Fruit fly (Drosophila melanogaster): ENCODE data around the gene RFeSP.

RFeSP gene

DNA sequence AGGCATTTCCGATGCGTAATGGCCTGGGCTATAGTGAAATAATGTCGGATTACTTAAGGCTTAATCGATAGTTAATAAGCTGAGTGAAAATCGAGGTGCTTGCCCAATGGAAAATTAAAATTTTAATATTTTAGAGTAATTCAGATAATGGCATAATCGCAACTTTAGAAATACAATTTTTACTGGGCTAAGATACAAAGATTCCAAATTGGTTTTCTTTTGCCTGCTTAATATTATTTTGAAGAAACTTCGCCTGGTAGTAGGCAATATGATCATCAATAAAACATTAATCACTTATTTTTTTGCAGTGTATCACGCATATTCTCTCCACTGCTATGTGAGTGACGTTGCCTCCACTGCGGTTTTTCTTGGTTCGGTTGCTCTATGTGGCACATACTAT is 5.2 kb upstream of the RFeSP start (continued):
- TF ChIP-seq br (optimal IDR thresholded peaks at IDR 0.05) (no peak), ken (GFP tag; IDR thresholded peaks at IDR 0.05) (no peak), Awh (GFP tag; IDR thresholded peaks at IDR 0.05) (no peak), zfh1 (GFP tag; IDR thresholded peaks at IDR 0.05) (no peak), CG4360 (GFP tag; IDR thresholded peaks at IDR 0.05) (no peak), CG12659 (GFP tag; optimal IDR thresholded peaks at IDR 0.05) (peak; percentile 40), CG32772 (GFP tag; IDR thresholded peaks at IDR 0.05) (no peak), insv (GFP tag; optimal IDR thresholded peaks at IDR 0.05) (no peak), CG5180 (GFP tag; optimal IDR thresholded peaks at IDR 0.05) (peak; percentile 19), grau (tag; optimal IDR thresholded peaks at IDR 0.05) (peak; percentile 53), CG3163 (GFP tag; optimal IDR thresholded peaks at IDR 0.05) (no peak), fd96Cb (tag; optimal IDR thresholded peaks at IDR 0.05) (peak; percentile 6), Hsf (GFP tag; optimal IDR thresholded peaks at IDR 0.05) (peak; percentile 60), CG1603 (tag; optimal IDR thresholded peaks at IDR 0.05) (no peak), CG1024 (GFP tag; IDR thresholded peaks at IDR 0.05) (no peak), BEAF-32 (GFP tag; optimal IDR thresholded peaks at IDR 0.05) (no peak), CG4424 (GFP tag; optimal IDR thresholded peaks at IDR 0.05) (peak; percentile 46), Tbp (GFP tag; optimal IDR thresholded peaks at IDR 0.05) (no peak), CG16813 (GFP tag; IDR thresholded peaks at IDR 0.05; ENCODE audit: partially characterized antibody) (no peak), Ptx1 (GFP tag; IDR thresholded peaks at IDR 0.05) (peak; percentile 25; the same call in 1 of the 2 replicates), Scr (GFP tag; IDR thresholded peaks at IDR 0.05; ENCODE audit: partially characterized antibody) (no peak), HmgD (GFP tag; optimal IDR thresholded peaks at IDR 0.05) (no peak), CG3726 (GFP tag; IDR thresholded peaks at IDR 0.05) (no peak), sisA (GFP tag; IDR thresholded peaks at IDR 0.05) (no peak), CG3281 (GFP tag; optimal IDR thresholded peaks at IDR 0.05) (peak; percentile 75), CG10979 (tag; optimal IDR thresholded peaks at IDR 0.05) (peak; percentile 9), CG18599 (GFP tag; optimal IDR thresholded peaks at IDR 0.05) (peak; percentile 79), CG8359 (GFP tag; optimal IDR thresholded peaks at IDR 0.05; ENCODE audit: borderline replicate concordance) (no peak), sob (GFP tag; IDR thresholded peaks at IDR 0.05) (no peak), row (GFP tag; IDR thresholded peaks at IDR 0.05) (peak; percentile 45; the same call in 1 of the 3 replicates), p53 (GFP tag; optimal IDR thresholded peaks at IDR 0.05) (no peak), Oli (tag; optimal IDR thresholded peaks at IDR 0.05) (peak; percentile 31), sens (GFP tag) (peak; percentile 65), chinmo (GFP tag; IDR thresholded peaks at IDR 0.05; ENCODE audit: partially characterized antibody) (no peak), CG2202 (tag; optimal IDR thresholded peaks at IDR 0.05) (no peak), CG10209 (GFP tag; optimal IDR thresholded peaks at IDR 0.05) (peak; percentile 28), CG8944 (GFP tag; optimal IDR thresholded peaks at IDR 0.05) (no peak), peb (GFP tag; IDR thresholded peaks at IDR 0.05) (no peak), CG7271 (tag; optimal IDR thresholded peaks at IDR 0.05) (no peak), dpn (GFP tag; optimal IDR thresholded peaks at IDR 0.05) (no peak), ind (GFP tag; optimal IDR thresholded peaks at IDR 0.05) (peak; percentile 33), CG6654 (GFP tag; optimal IDR thresholded peaks at IDR 0.05) (no peak), lmd (GFP tag; IDR thresholded peaks at IDR 0.05) (peak; percentile 25; the same call in 1 of the 2 replicates), cato (GFP tag; optimal IDR thresholded peaks at IDR 0.05; ENCODE audit: borderline replicate concordance) (no peak), danr (GFP tag; IDR thresholded peaks at IDR 0.05) (no peak), Xrp1 (GFP tag; IDR thresholded peaks at IDR 0.05) (peak; percentile 19; the same call in 1 of the 2 replicates), odd (GFP tag; optimal IDR thresholded peaks at IDR 0.05) (peak; percentile 6), CG14050 (GFP tag; IDR thresholded peaks at IDR 0.05) (no peak), sug (tag; optimal IDR thresholded peaks at IDR 0.05) (peak; percentile 17), gem (tag; optimal IDR thresholded peaks at IDR 0.05) (peak; percentile 72), CG14014 (GFP tag; IDR thresholded peaks at IDR 0.05) (0 out of 2 replicates have a peak, but pooled peaks have one; percentile 28), CG10267 (tag; optimal IDR thresholded peaks at IDR 0.05) (no peak)

All from whole organism, embryonic.